Fruit fly (Drosophila melanogaster): ENCODE data around the gene SelR.
A peak's percentile ranks its signal among the peaks of the same experiment; 100 is the strongest.

The SelR gene

dm6 chr3R:10875515-10876434, 7.3 kb upstream of the SelR start, which contains the start of gene Sodh2 (continued):
- peak; percentile 45 for TF ChIP-seq fu2 (GFP tag; optimal IDR thresholded peaks at IDR 0.05)
- peak; percentile 61 for TF ChIP-seq CG30403 (GFP tag; optimal IDR thresholded peaks at IDR 0.05)
- peak; percentile 23; the same call in 1 of the 3 replicates for TF ChIP-seq so (GFP tag; IDR thresholded peaks at IDR 0.05)
- peak; percentile 67 for TF ChIP-seq Deaf1 (tag; optimal IDR thresholded peaks at IDR 0.05)
- peak; percentile 33 for TF ChIP-seq CG3838 (GFP tag; optimal IDR thresholded peaks at IDR 0.05)
- peak; percentile 83 for TF ChIP-seq NFAT (GFP tag; IDR thresholded peaks at IDR 0.05)
- peak; percentile 66 for TF ChIP-seq HLH54F (GFP tag; optimal IDR thresholded peaks at IDR 0.05)
- TF ChIP-seq CG13624 (GFP tag; optimal IDR thresholded peaks at IDR 0.05): peak; percentile 37
- peak in 1 of 2 experiments; percentile 60 for TF ChIP-seq insv (GFP tag; optimal IDR thresholded peaks at IDR 0.05)
- no peak for TF ChIP-seq CG2129 (GFP tag; IDR thresholded peaks at IDR 0.05; ENCODE audit: partially characterized antibody)
- no peak for TF ChIP-seq repo (GFP tag; optimal IDR thresholded peaks at IDR 0.05)
- TF ChIP-seq Blimp-1 (GFP tag; optimal IDR thresholded peaks at IDR 0.05): peak; percentile 75
- TF ChIP-seq Atf-2 (GFP tag; optimal IDR thresholded peaks at IDR 0.05): peak; percentile 11
- peak; percentile 69 for TF ChIP-seq Sox102F (GFP tag; optimal IDR thresholded peaks at IDR 0.05)
- TF ChIP-seq CG10366 (GFP tag; IDR thresholded peaks at IDR 0.05): peak; percentile 59
- TF ChIP-seq Lhr (GFP tag; optimal IDR thresholded peaks at IDR 0.05): no peak
- TF ChIP-seq slou (GFP tag; optimal IDR thresholded peaks at IDR 0.05): peak; percentile 16
- TF ChIP-seq CG14667 (GFP tag; IDR thresholded peaks at IDR 0.05): peak; percentile 53
- TF ChIP-seq gcm2 (GFP tag; optimal IDR thresholded peaks at IDR 0.05): no peak
- no peak for TF ChIP-seq aop (GFP tag; IDR thresholded peaks at IDR 0.05)
- peak; percentile 22 for TF ChIP-seq pum (GFP tag; optimal IDR thresholded peaks at IDR 0.05)
- TF ChIP-seq tup (GFP tag; optimal IDR thresholded peaks at IDR 0.05): peak; percentile 27
- TF ChIP-seq CG31388 (GFP tag; optimal IDR thresholded peaks at IDR 0.05): no peak
- TF ChIP-seq CG1647 (GFP tag; optimal IDR thresholded peaks at IDR 0.05): peak; percentile 45
- TF ChIP-seq CG11723 (GFP tag; optimal IDR thresholded peaks at IDR 0.05): peak; percentile 80
- TF ChIP-seq zen2 (GFP tag; IDR thresholded peaks at IDR 0.05; ENCODE audit: partially characterized antibody): no peak
- peak; percentile 37; the same call in 1 of the 2 replicates for TF ChIP-seq CG4404 (GFP tag; IDR thresholded peaks at IDR 0.05)
- peak; percentile 64 for TF ChIP-seq sd (tag; optimal IDR thresholded peaks at IDR 0.05)
- peak; percentile 91 for TF ChIP-seq CG7987 (GFP tag; optimal IDR thresholded peaks at IDR 0.05)
- TF ChIP-seq CG15011 (GFP tag; optimal IDR thresholded peaks at IDR 0.05): peak; percentile 39
- TF ChIP-seq bigmax (GFP tag; optimal IDR thresholded peaks at IDR 0.05): peak; percentile 13
- TF ChIP-seq lmd (GFP tag; IDR thresholded peaks at IDR 0.05): peak; percentile 83
- TF ChIP-seq CG3995 (GFP tag; optimal IDR thresholded peaks at IDR 0.05): peak; percentile 6
- TF ChIP-seq CG1832 (GFP tag; optimal IDR thresholded peaks at IDR 0.05): no peak
- TF ChIP-seq CG6683 (GFP tag; optimal IDR thresholded peaks at IDR 0.05): peak; percentile 75

dm6 chr3R:10872820-10873219, 4.4 kb upstream of the SelR start, which contains the start of gene CG4596:
CG4596 (plus strand) TSS chr3R:10873038.
- TF ChIP-seq Dip3 (GFP tag; optimal IDR thresholded peaks at IDR 0.05) (no peak), nom (GFP tag; optimal IDR thresholded peaks at IDR 0.05) (no peak), mld (GFP tag; IDR thresholded peaks at IDR 0.05; ENCODE audit: partially characterized antibody) (no peak), unc-4 (GFP tag; IDR thresholded peaks at IDR 0.05; ENCODE audit: partially characterized antibody) (no peak), Gsc (GFP tag; IDR thresholded peaks at IDR 0.05) (no peak), CG2202 (tag; optimal IDR thresholded peaks at IDR 0.05) (no peak), D19A (tag; optimal IDR thresholded peaks at IDR 0.05) (no peak), CG13424 (tag; optimal IDR thresholded peaks at IDR 0.05) (no peak), CG33213 (GFP tag; optimal IDR thresholded peaks at IDR 0.05) (no peak), Stat92E (GFP tag; optimal IDR thresholded peaks at IDR 0.05) (no peak), Dref (GFP tag; IDR thresholded peaks at IDR 0.05) (no peak), MBD-R2 (GFP tag; IDR thresholded peaks at IDR 0.05) (0 out of 2 replicates have a peak, but pooled peaks have one; percentile 33), tin (GFP tag; optimal IDR thresholded peaks at IDR 0.05) (no peak), CG8944 (GFP tag; optimal IDR thresholded peaks at IDR 0.05) (no peak), CG34422 (GFP tag; IDR thresholded peaks at IDR 0.05) (0 out of 3 replicates have a peak, but pooled peaks have one; percentile 13)

Data from whole organism, embryonic.